Worm (Caenorhabditis elegans) whole organism, L1 larva: ENCODE measurements around the gene dro-1.

Experiments used
- C04F5.9 ChIP-seq: sonication (generic microtip); optimal IDR thresholded peaks from 2 replicates; lab custom pipeline; 2016; ENCODE audit warnings: missing genetic modification characterization, missing compliant biosample characterization
- F16B12.6 ChIP-seq: fragments of 150-350 bp; optimal IDR thresholded peaks from 2 replicates; lab custom pipeline; 2014; ENCODE audit warnings: missing biosample characterization, missing genetic modification characterization
- Y116A8C.19 ChIP-seq: sonication (generic microtip); optimal IDR thresholded peaks from 2 replicates; lab custom pipeline; 2016; ENCODE audit warnings: missing compliant biosample characterization, missing genetic modification characterization, borderline replicate concordance
- aha-1 ChIP-seq: fragments of 150-350 bp; optimal IDR thresholded peaks from 2 replicates; lab custom pipeline; 2014; ENCODE audit warnings: missing biosample characterization, missing genetic modification characterization
- aly-2 ChIP-seq: fragments of 150-350 bp; optimal IDR thresholded peaks from 2 replicates; lab custom pipeline; 2014; ENCODE audit warnings: missing biosample characterization, missing genetic modification characterization
- ama-1 ChIP-seq: fragments of 150-350 bp; optimal IDR thresholded peaks from 2 replicates; lab custom pipeline; 2014
- blmp-1 ChIP-seq: fragments of 150-350 bp; optimal IDR thresholded peaks from 2 replicates; lab custom pipeline; 2014; ENCODE audit warnings: missing biosample characterization, missing genetic modification characterization
- ceh-8 ChIP-seq: fragments of 200-800 bp; sonication (Bioruptor generic); optimal IDR thresholded peaks from 2 replicates; lab custom pipeline; 2018; ENCODE audit warnings: mild to moderate bottlenecking, missing genetic modification characterization, moderate library complexity, missing compliant biosample characterization
- ceh-90 ChIP-seq: sonication (generic microtip); optimal IDR thresholded peaks from 2 replicates; lab custom pipeline; 2016; ENCODE audit warnings: missing genetic modification characterization, missing compliant biosample characterization
- efl-1 ChIP-seq, 4 experiments: fragments of 150-350 bp; optimal IDR thresholded peaks in 3 of 4; peaks in 1 of 4; 1 replicate in 1 of 4; 2 replicates in 3 of 4; lab custom pipeline; 2014; ENCODE audit warnings: missing biosample characterization in 2 of 4, missing genetic modification characterization in 2 of 4, missing genetic modification reagents in 2 of 4
- efl-3 ChIP-seq: fragments of 200-800 bp; sonication (Bioruptor generic); optimal IDR thresholded peaks from 2 replicates; lab custom pipeline; 2018; ENCODE audit warnings: mild to moderate bottlenecking, missing genetic modification characterization, missing compliant biosample characterization
- fkh-10 ChIP-seq: sonication (generic microtip); optimal IDR thresholded peaks from 2 replicates; lab custom pipeline; 2017; ENCODE audit warnings: missing biosample characterization, missing genetic modification reagents, missing genetic modification characterization
- fkh-4 ChIP-seq: sonication (generic microtip); optimal IDR thresholded peaks from 2 replicates; lab custom pipeline; 2016; ENCODE audit warnings: missing compliant biosample characterization, missing genetic modification characterization, borderline replicate concordance
- fkh-8 ChIP-seq: sonication (generic microtip); optimal IDR thresholded peaks from 2 replicates; lab custom pipeline; 2016; ENCODE audit warnings: mild to moderate bottlenecking, missing genetic modification characterization, missing compliant biosample characterization
- grh-1 ChIP-seq: fragments of 200-800 bp; sonication (Bioruptor generic); IDR thresholded peaks from 2 replicates; pipeline ENCODE4 v1.3.6; 2022; ENCODE audit warnings: missing genetic modification reagents, missing genetic modification characterization, missing compliant biosample characterization
- irx-1 ChIP-seq: sonication (generic microtip); optimal IDR thresholded peaks from 2 replicates; lab custom pipeline; 2016; ENCODE audit warnings: missing genetic modification characterization, missing compliant biosample characterization
- jun-1 ChIP-seq: fragments of 150-350 bp; optimal IDR thresholded peaks from 2 replicates; lab custom pipeline; 2014; ENCODE audit warnings: missing biosample characterization, missing genetic modification reagents, missing genetic modification characterization
- lin-13 ChIP-seq: fragments of 150-350 bp; optimal IDR thresholded peaks from 2 replicates; lab custom pipeline; 2014; ENCODE audit warnings: missing biosample characterization, missing genetic modification reagents, missing genetic modification characterization
- lin-14 ChIP-seq: fragments of 200-800 bp; sonication (Bioruptor generic); optimal IDR thresholded peaks from 2 replicates; lab custom pipeline; 2018; ENCODE audit warnings: mild to moderate bottlenecking, missing genetic modification characterization, moderate library complexity, missing compliant biosample characterization
- lin-15B ChIP-seq: fragments of 150-350 bp; sonication (generic microtip); optimal IDR thresholded peaks from 3 replicates; lab custom pipeline; 2014; ENCODE audit warnings: missing biosample characterization, missing genetic modification characterization
- lin-35 ChIP-seq, 2 experiments: fragments of 150-350 bp; optimal IDR thresholded peaks; 2 replicates each; lab custom pipeline; 2014; ENCODE audit warnings: missing biosample characterization in 2 of 2, missing genetic modification characterization in 2 of 2, missing genetic modification reagents in 2 of 2
- lin-39 ChIP-seq: fragments of 150-350 bp; optimal IDR thresholded peaks from 2 replicates; lab custom pipeline; 2014; ENCODE audit warnings: missing biosample characterization, missing genetic modification reagents, missing genetic modification characterization
- mab-9 ChIP-seq: fragments of 200-800 bp; sonication (Bioruptor generic); IDR thresholded peaks from 2 replicates; pipeline ENCODE4 v1.3.6; 2022; ENCODE audit warnings: missing genetic modification reagents, missing genetic modification characterization, missing compliant biosample characterization
- mdl-1 ChIP-seq, 2 experiments: fragments of 150-350 bp; optimal IDR thresholded peaks; 2 replicates each; lab custom pipeline; 2014 to 2017; ENCODE audit warnings: missing biosample characterization in 2 of 2, missing genetic modification characterization in 2 of 2, inconsistent platforms in 1 of 2
- nhr-12 ChIP-seq: sonication (generic microtip); optimal IDR thresholded peaks from 2 replicates; lab custom pipeline; 2017; ENCODE audit warnings: missing biosample characterization, missing genetic modification characterization
- nhr-19 ChIP-seq: fragments of 200-800 bp; sonication (Bioruptor generic); conservative IDR thresholded peaks from 2 replicates; pipeline ENCODE4 v1.3.6; 2022; ENCODE audit warnings: missing genetic modification characterization, missing compliant biosample characterization
- nhr-20 ChIP-seq: sonication (generic microtip); optimal IDR thresholded peaks from 2 replicates; lab custom pipeline; 2016; ENCODE audit warnings: mild to moderate bottlenecking, missing genetic modification characterization, missing compliant biosample characterization
- nhr-71 ChIP-seq: sonication (generic microtip); optimal IDR thresholded peaks from 2 replicates; lab custom pipeline; 2016; ENCODE audit warnings: mild to moderate bottlenecking, missing genetic modification characterization, moderate library complexity, missing compliant biosample characterization
- nhr-76 ChIP-seq: sonication (generic microtip); optimal IDR thresholded peaks from 2 replicates; lab custom pipeline; 2017; ENCODE audit warnings: missing biosample characterization, missing genetic modification characterization
- nhr-85 ChIP-seq: sonication (generic microtip); peaks from one replicate; lab custom pipeline; 2016; ENCODE audit warnings: missing genetic modification characterization, inconsistent platforms, missing compliant biosample characterization
- pqm-1 ChIP-seq: sonication (generic microtip); optimal IDR thresholded peaks from 3 replicates; lab custom pipeline; 2017; ENCODE audit warnings: missing biosample characterization, missing genetic modification characterization
- snpc-4 ChIP-seq: fragments of 150-350 bp; optimal IDR thresholded peaks from 2 replicates; lab custom pipeline; 2014; ENCODE audit warnings: missing biosample characterization, missing genetic modification characterization
- sptf-1 ChIP-seq: fragments of 150-350 bp; optimal IDR thresholded peaks from 2 replicates; lab custom pipeline; 2014; ENCODE audit warnings: missing biosample characterization, missing genetic modification characterization
- sup-37 ChIP-seq: fragments of 200-800 bp; sonication (Bioruptor generic); optimal IDR thresholded peaks from 2 replicates; lab custom pipeline; 2018; ENCODE audit warnings: mild to moderate bottlenecking, missing genetic modification characterization, missing compliant biosample characterization
- unc-30 ChIP-seq: sonication (generic microtip); optimal IDR thresholded peaks from 2 replicates; lab custom pipeline; 2017; ENCODE audit warnings: missing biosample characterization, missing genetic modification characterization
- unc-98 ChIP-seq: fragments of 200-800 bp; sonication (Bioruptor generic); IDR thresholded peaks from 2 replicates; pipeline ENCODE4 v1.3.6; 2022; ENCODE audit warnings: missing genetic modification characterization, missing compliant biosample characterization
- vab-15 ChIP-seq: sonication (generic microtip); optimal IDR thresholded peaks from 2 replicates; lab custom pipeline; 2017; ENCODE audit warnings: missing genotype, mild to moderate bottlenecking, missing genetic modification characterization, missing compliant biosample characterization
- ztf-11 ChIP-seq, 2 experiments: sonication (generic microtip); optimal IDR thresholded peaks; 2 replicates each; lab custom pipeline; 2016 to 2017; ENCODE audit warnings: missing genetic modification characterization in 2 of 2, missing biosample characterization in 1 of 2, missing compliant biosample characterization in 1 of 2
- ztf-4 ChIP-seq: fragments of 150-350 bp; optimal IDR thresholded peaks from 2 replicates; lab custom pipeline; 2014; ENCODE audit warnings: missing biosample characterization, missing genetic modification characterization

dro-1 gene

ce11 chrIII:13377249-13377648 is 34.8 kb downstream of the dro-1 start (continued):
- TF ChIP-seq pqm-1 (tag; lab: Kevin White, UChicago) (peak; percentile 9), lin-14 (GFP tag; lab: Kevin White, UChicago) (peak; percentile 92), lin-35 (GFP tag; optimal IDR thresholded peaks at IDR 0.05; lab: Kevin White, UChicago) (peak; percentile 45 to 50), F16B12.6 (tag; lab: Kevin White, UChicago) (peak; percentile 4), nhr-71 (peak; percentile 70), nhr-20 (tag; lab: Kevin White, UChicago) (peak; percentile 39), fkh-8 (tag; lab: Kevin White, UChicago) (peak; percentile 4), fkh-10 (GFP tag; lab: Kevin White, UChicago) (no peak), ztf-11 (tag; optimal IDR thresholded peaks at IDR 0.05; lab: Kevin White, UChicago) (peak in 1 of 2 experiments; percentile 18)
- TF ChIP-seq, all 84 proteins: peak for 27

ce11 chrIII:13378242-13378641 is 35.8 kb downstream of the dro-1 start, which contains the start of gene T03F6.10:
T03F6.10 (minus strand) TSS chrIII:13378342.
- TF ChIP-seq lin-13 (GFP tag; lab: Kevin White, UChicago) (no peak), efl-1 (optimal IDR thresholded peaks at IDR 0.05; lab: Kevin White, UChicago) (no peak), efl-1 (GFP tag; optimal IDR thresholded peaks at IDR 0.05 in 1 of 2; lab: Kevin White, UChicago) (peak in 1 of 2 experiments; percentile 21), nhr-19 (GFP tag; lab: Robert Waterston, UW) (no peak), mdl-1 (tag; optimal IDR thresholded peaks at IDR 0.05; lab: Kevin White, UChicago) (no peak), efl-3 (no peak), lin-14 (GFP tag; lab: Kevin White, UChicago) (no peak), nhr-76 (tag; lab: Kevin White, UChicago) (no peak), pqm-1 (tag; lab: Kevin White, UChicago) (no peak)

- TF ChIP-seq aly-2 (tag; lab: Kevin White, UChicago), result no peak
- no peak for TF ChIP-seq ceh-90 (tag; lab: Kevin White, UChicago)
- no peak for TF ChIP-seq nhr-19 (GFP tag; lab: Robert Waterston, UW)
- TF ChIP-seq fkh-10 (GFP tag; lab: Kevin White, UChicago), result no peak
- no peak for TF ChIP-seq vab-15 (tag; lab: Kevin White, UChicago)
- no peak for TF ChIP-seq lin-14 (GFP tag; lab: Kevin White, UChicago)
- TF ChIP-seq unc-98 (GFP tag; lab: Robert Waterston, UW), result no peak
- TF ChIP-seq nhr-12 (tag; lab: Kevin White, UChicago), result no peak
- no peak for TF ChIP-seq ama-1 (lab: Kevin White, UChicago)
- TF ChIP-seq pqm-1 (tag; lab: Kevin White, UChicago), result no peak
- no peak for TF ChIP-seq lin-39 (tag; lab: Kevin White, UChicago)
- no peak for TF ChIP-seq Y116A8C.19 (tag; lab: Kevin White, UChicago)
- TF ChIP-seq ztf-4 (tag; lab: Kevin White, UChicago), result no peak
- TF ChIP-seq, all 84 proteins: peak for 0
Observed at ce11 chrIII:13380196-13380595, 37.7 kb downstream of the dro-1 start, which contains the start of gene T03F6.6. T03F6.6 (minus strand) TSS chrIII:13380296.

- no peak for TF ChIP-seq jun-1 (tag; lab: Kevin White, UChicago)
- TF ChIP-seq aha-1 (tag; lab: Kevin White, UChicago), result no peak
- TF ChIP-seq nhr-71, result peak; percentile 2
- no peak for TF ChIP-seq ceh-8 (GFP tag; lab: Kevin White, UChicago)
- no peak for TF ChIP-seq mab-9 (GFP tag; lab: Robert Waterston, UW)
- TF ChIP-seq C04F5.9 (tag; lab: Kevin White, UChicago), result no peak
- peak; percentile 12 for TF ChIP-seq lin-14 (GFP tag; lab: Kevin White, UChicago)
- TF ChIP-seq efl-3, result no peak
- TF ChIP-seq lin-15B, result no peak
- TF ChIP-seq nhr-20 (tag; lab: Kevin White, UChicago), result no peak
- TF ChIP-seq unc-30 (tag; lab: Kevin White, UChicago), result no peak
- TF ChIP-seq sptf-1 (tag; lab: Kevin White, UChicago), result no peak
- peak; percentile 84 for TF ChIP-seq nhr-85 (tag; lab: Kevin White, UChicago)
Observed at ce11 chrIII:13380881-13381280, 38.4 kb downstream of the dro-1 start.

ce11 chrIII:13381684-13382083 is 39.2 kb downstream of the dro-1 start:
- TF ChIP-seq blmp-1 (tag; lab: Kevin White, UChicago), result peak; percentile 76
- TF ChIP-seq irx-1 (tag; lab: Kevin White, UChicago), result no peak
- no peak for TF ChIP-seq fkh-4 (tag; lab: Kevin White, UChicago)
- no peak for TF ChIP-seq snpc-4 (tag; lab: Kevin White, UChicago)
- no peak for TF ChIP-seq fkh-8 (tag; lab: Kevin White, UChicago)
- no peak for TF ChIP-seq sup-37 (GFP tag; lab: Kevin White, UChicago)
- TF ChIP-seq lin-14 (GFP tag; lab: Kevin White, UChicago), result peak; percentile 31
- TF ChIP-seq ceh-8 (GFP tag; lab: Kevin White, UChicago), result no peak
- TF ChIP-seq grh-1 (GFP tag; lab: Robert Waterston, UW), result no peak
